Fruit fly (Drosophila melanogaster) whole organism, embryonic: Measurements from ENCODE around the gene Or65a.

Experiments used
- CG1602 ChIP-seq: fragments of 200-800 bp; sonication (Bioruptor generic); optimal IDR thresholded peaks from 3 replicates; lab custom pipeline; 2016; ENCODE audit warnings: missing biosample characterization, missing genetic modification characterization
- CG4730 ChIP-seq: fragments of 200-800 bp; sonication (Bioruptor generic); IDR thresholded peaks from 2 replicates; pipeline ENCODE4 v1.3.6; 2022; ENCODE audit warnings: missing biosample characterization, missing genetic modification characterization
- CG8281 ChIP-seq: fragments of 200-800 bp; sonication (Bioruptor generic); optimal IDR thresholded peaks from 2 replicates; lab custom pipeline; 2018; ENCODE audit warnings: missing biosample characterization, mild to moderate bottlenecking, missing genetic modification characterization, moderate library complexity
- ase ChIP-seq: fragments of 200-800 bp; sonication (Bioruptor generic); IDR thresholded peaks from 3 replicates; pipeline ENCODE4 v1.3.6; 2022; ENCODE audit warnings: missing biosample characterization, missing genetic modification characterization
- chm ChIP-seq: fragments of 200-800 bp; sonication (Bioruptor generic); IDR thresholded peaks from 2 replicates; pipeline ENCODE4 v1.3.6; 2022; ENCODE audit warnings: missing biosample characterization, missing genetic modification characterization

DNA sequence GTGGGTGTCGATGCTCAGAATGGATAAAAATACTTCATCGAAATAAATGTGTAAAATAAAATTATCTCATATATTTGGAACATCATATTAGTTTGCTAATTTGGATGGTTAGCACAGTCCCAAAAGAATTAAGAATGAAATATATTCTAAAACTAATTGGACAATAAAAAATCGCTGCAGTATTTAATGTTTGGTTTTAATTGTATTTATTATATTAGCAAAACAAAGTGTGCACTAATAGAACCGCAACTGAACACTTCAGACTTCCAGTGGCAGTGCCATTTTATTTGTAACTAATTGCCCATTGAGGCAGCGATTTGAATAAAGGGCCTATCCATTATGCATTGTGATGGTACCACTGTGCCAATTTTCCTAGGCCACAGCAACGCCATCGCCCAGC is 34.6 kb downstream of the Or65a start:
- no peak for TF ChIP-seq CG1602 (GFP tag; lab: Kevin White, UChicago)
- no peak for TF ChIP-seq CG8281 (tag; lab: Kevin White, UChicago)
- no peak for TF ChIP-seq ase
- no peak for TF ChIP-seq chm
- no peak for TF ChIP-seq CG4730 (GFP tag; lab: Robert Waterston, UW)
